Fruit fly (Drosophila melanogaster) whole organism, prepupa: ENCODE results near the gene CG14223.

Source experiments
- Blimp-1 ChIP-seq: fragments of 200-800 bp; sonication (Bioruptor generic); optimal IDR thresholded peaks from 3 replicates; lab custom pipeline; 2017; ENCODE audit warnings: missing biosample characterization, missing genetic modification characterization, mild to moderate bottlenecking, moderate library complexity, missing genetic modification reagents
- CG15336 ChIP-seq: fragments of 200-800 bp; sonication (Bioruptor generic); IDR thresholded peaks from 2 replicates; pipeline ENCODE4 v1.3.6; 2022; ENCODE audit warnings: missing biosample characterization, missing genetic modification characterization
- CG1621 ChIP-seq: fragments of 200-800 bp; sonication (Bioruptor generic); optimal IDR thresholded peaks from 3 replicates; lab custom pipeline; 2018; ENCODE audit warnings: missing biosample characterization, mild to moderate bottlenecking, missing genetic modification characterization
- CG3032 ChIP-seq: fragments of 200-800 bp; optimal IDR thresholded peaks from 2 replicates; lab custom pipeline; 2019; ENCODE audit warnings: missing biosample characterization, mild to moderate bottlenecking, missing genetic modification characterization, moderate library complexity
- CG31627 ChIP-seq: fragments of 200-800 bp; sonication (Bioruptor generic); optimal IDR thresholded peaks from 3 replicates; lab custom pipeline; 2016; ENCODE audit warnings: missing biosample characterization, missing genetic modification characterization
- CG3919 ChIP-seq: fragments of 200-800 bp; sonication (Bioruptor generic); optimal IDR thresholded peaks from 3 replicates; lab custom pipeline; 2016; ENCODE audit warnings: missing biosample characterization, missing genetic modification characterization
- CG6163 ChIP-seq: fragments of 200-800 bp; sonication (Bioruptor generic); IDR thresholded peaks from 3 replicates; pipeline ENCODE4 v1.3.6; 2022; ENCODE audit warnings: missing biosample characterization, missing genetic modification characterization
- CG6808 ChIP-seq: fragments of 200-800 bp; sonication (Bioruptor generic); optimal IDR thresholded peaks from 3 replicates; lab custom pipeline; 2017; ENCODE audit warnings: missing biosample characterization, missing genetic modification characterization, mild to moderate bottlenecking, moderate library complexity, missing genetic modification reagents
- CG6854 ChIP-seq: fragments of 200-800 bp; sonication (Bioruptor generic); optimal IDR thresholded peaks from 2 replicates; lab custom pipeline; 2017; ENCODE audit warnings: missing biosample characterization, mild to moderate bottlenecking, missing genetic modification characterization
- CG7368 ChIP-seq: fragments of 200-800 bp; sonication (Bioruptor generic); optimal IDR thresholded peaks from 3 replicates; lab custom pipeline; 2016; ENCODE audit warnings: missing biosample characterization, missing genetic modification characterization
- CG8119 ChIP-seq: fragments of 200-800 bp; sonication (Bioruptor generic); IDR thresholded peaks from 3 replicates; pipeline ENCODE4 v1.3.6; 2022; ENCODE audit warnings: missing biosample characterization, missing genetic modification characterization
- CG8319 ChIP-seq: fragments of 200-800 bp; sonication (Bioruptor generic); optimal IDR thresholded peaks from 3 replicates; lab custom pipeline; 2016; ENCODE audit warnings: missing biosample characterization, missing genetic modification characterization
- CG9139 ChIP-seq: fragments of 200-800 bp; sonication (Bioruptor generic); optimal IDR thresholded peaks from 3 replicates; lab custom pipeline; 2017; ENCODE audit warnings: missing biosample characterization, mild to moderate bottlenecking, missing genetic modification characterization
- Eip75B ChIP-seq: fragments of 200-800 bp; sonication (Bioruptor generic); optimal IDR thresholded peaks from 3 replicates; lab custom pipeline; 2016; ENCODE audit warnings: missing biosample characterization, missing genetic modification characterization
- Eip78C ChIP-seq: fragments of 200-800 bp; sonication (Bioruptor generic); peaks from one replicate; lab custom pipeline; 2016; ENCODE audit warnings: missing biosample characterization, missing genetic modification characterization
- Eip93F ChIP-seq: fragments of 200-800 bp; sonication (Bioruptor generic); optimal IDR thresholded peaks from 2 replicates; lab custom pipeline; 2016; ENCODE audit warnings: missing biosample characterization, mild to moderate bottlenecking, missing genetic modification characterization
- Ets21C ChIP-seq: fragments of 200-800 bp; sonication (Bioruptor generic); optimal IDR thresholded peaks from 3 replicates; lab custom pipeline; 2016; ENCODE audit warnings: missing biosample characterization, missing genetic modification characterization
- Ets96B ChIP-seq: fragments of 200-800 bp; optimal IDR thresholded peaks from 2 replicates; lab custom pipeline; 2019; ENCODE audit warnings: missing biosample characterization, mild to moderate bottlenecking, missing genetic modification characterization, moderate library complexity
- Gug ChIP-seq: fragments of 200-800 bp; sonication (Bioruptor generic); IDR thresholded peaks from 2 replicates; pipeline ENCODE4 v1.3.6; 2022; ENCODE audit warnings: missing biosample characterization, missing genetic modification characterization
- Hr38 ChIP-seq: sonication (Bioruptor generic); optimal IDR thresholded peaks from 2 replicates; lab custom pipeline; 2016; ENCODE audit warnings: missing biosample characterization, missing genetic modification characterization
- Hr39 ChIP-seq: fragments of 200-800 bp; sonication (Bioruptor generic); optimal IDR thresholded peaks from 2 replicates; lab custom pipeline; 2016; ENCODE audit warnings: missing biosample characterization, missing genetic modification characterization
- Lpt ChIP-seq: fragments of 200-800 bp; sonication (Bioruptor generic); optimal IDR thresholded peaks from 3 replicates; lab custom pipeline; 2016; ENCODE audit warnings: missing biosample characterization, missing genetic modification characterization
- Met ChIP-seq: fragments of 200-800 bp; sonication (Bioruptor generic); optimal IDR thresholded peaks from 3 replicates; lab custom pipeline; 2016; ENCODE audit warnings: missing biosample characterization, missing genetic modification characterization
- Sox14 ChIP-seq: fragments of 200-800 bp; sonication (Bioruptor generic); optimal IDR thresholded peaks from 3 replicates; lab custom pipeline; 2016; ENCODE audit warnings: missing biosample characterization, missing genetic modification characterization
- Sox15 ChIP-seq: fragments of 200-800 bp; sonication (Bioruptor generic); optimal IDR thresholded peaks from 3 replicates; lab custom pipeline; 2016; ENCODE audit warnings: missing biosample characterization, missing genetic modification characterization
- achi ChIP-seq: fragments of 200-800 bp; sonication (Bioruptor generic); optimal IDR thresholded peaks from 3 replicates; lab custom pipeline; 2016; ENCODE audit warnings: missing biosample characterization, missing genetic modification characterization
- cyc ChIP-seq: fragments of 200-800 bp; sonication (Bioruptor generic); optimal IDR thresholded peaks from 3 replicates; lab custom pipeline; 2016; ENCODE audit warnings: missing biosample characterization, missing genetic modification characterization
- dsx ChIP-seq: fragments of 200-800 bp; optimal IDR thresholded peaks from 3 replicates; lab custom pipeline; 2019; ENCODE audit warnings: missing biosample characterization, mild to moderate bottlenecking, missing genetic modification characterization, moderate library complexity; ENCODE audit not compliant: poor library complexity, severe bottlenecking
- eg ChIP-seq: fragments of 200-800 bp; sonication (Bioruptor generic); IDR thresholded peaks from 3 replicates; pipeline ENCODE4 v1.3.6; 2022; ENCODE audit warnings: missing biosample characterization, missing genetic modification characterization
- esn ChIP-seq: fragments of 200-800 bp; sonication (Bioruptor generic); optimal IDR thresholded peaks from 2 replicates; lab custom pipeline; 2016; ENCODE audit warnings: missing biosample characterization, mild to moderate bottlenecking, missing genetic modification characterization, moderate library complexity
- fd59A ChIP-seq: fragments of 200-800 bp; sonication (Bioruptor generic); optimal IDR thresholded peaks from 2 replicates; lab custom pipeline; 2017; ENCODE audit warnings: missing biosample characterization, mild to moderate bottlenecking, missing genetic modification characterization, missing genetic modification reagents
- fkh ChIP-seq: fragments of 200-800 bp; sonication (Bioruptor generic); optimal IDR thresholded peaks from 3 replicates; lab custom pipeline; 2017; ENCODE audit warnings: missing biosample characterization, mild to moderate bottlenecking, missing genetic modification characterization, moderate library complexity
- lz ChIP-seq: fragments of 200-800 bp; sonication (Bioruptor generic); optimal IDR thresholded peaks from 3 replicates; lab custom pipeline; 2016; ENCODE audit warnings: missing biosample characterization, missing genetic modification characterization
- net ChIP-seq: fragments of 200-800 bp; sonication (Bioruptor generic); optimal IDR thresholded peaks from 3 replicates; lab custom pipeline; 2016; ENCODE audit warnings: missing biosample characterization, missing genetic modification characterization
- ss ChIP-seq, 2 experiments: fragments of 200-800 bp; sonication (Bioruptor generic); optimal IDR thresholded peaks; 2 replicates in 1 of 2; 3 replicates in 1 of 2; lab custom pipeline; 2017 to 2018; ENCODE audit warnings: mild to moderate bottlenecking in 2 of 2, missing biosample characterization in 2 of 2, missing genetic modification characterization in 2 of 2, moderate library complexity in 1 of 2
- topi ChIP-seq: fragments of 200-800 bp; sonication (Bioruptor generic); optimal IDR thresholded peaks from 3 replicates; lab custom pipeline; 2016; ENCODE audit warnings: missing biosample characterization, missing genetic modification characterization
- vri ChIP-seq: fragments of 200-800 bp; sonication (Bioruptor generic); optimal IDR thresholded peaks from 3 replicates; lab custom pipeline; 2016; ENCODE audit warnings: missing biosample characterization, mild to moderate bottlenecking, missing genetic modification characterization

The CG14223 gene

dm6 chrX:19637434-19638327 lies 26.1 kb downstream of the CG14223 start (continued):
- TF ChIP-seq Sox15 (GFP tag; lab: Kevin White, UChicago) (no peak), CG6808 (peak; percentile 15), dsx (no peak), CG7368 (GFP tag; lab: Kevin White, UChicago) (no peak), Ets96B (no peak), Lpt (GFP tag; lab: Kevin White, UChicago) (no peak), topi (GFP tag; lab: Kevin White, UChicago) (no peak), CG8319 (GFP tag; lab: Kevin White, UChicago) (no peak), fd59A (GFP tag; lab: Kevin White, UChicago) (no peak)

DNA sequence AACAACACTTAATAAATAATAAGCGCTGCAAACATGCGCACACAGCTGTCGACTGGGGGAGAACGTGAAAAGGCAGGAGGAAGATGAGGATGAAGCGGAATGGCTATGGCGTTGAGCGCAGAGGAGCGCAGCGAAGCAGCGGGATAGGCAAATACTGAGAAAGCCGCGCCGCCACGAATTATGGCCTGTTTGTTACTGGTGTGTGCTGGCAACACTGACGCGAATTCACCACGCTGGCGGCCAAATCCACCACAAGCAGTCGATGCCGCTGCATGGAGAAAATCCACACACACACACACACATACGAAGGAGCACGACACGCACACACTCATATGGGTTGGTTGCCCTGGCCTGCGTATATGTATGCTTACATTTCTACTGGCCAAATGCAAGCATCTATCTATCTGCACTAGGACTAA lies 26.8 kb downstream of the CG14223 start:
- TF ChIP-seq net (GFP tag; lab: Kevin White, UChicago) (peak; percentile 43), Eip78C (GFP tag; lab: Kevin White, UChicago) (peak; percentile 57), ss (GFP tag; optimal IDR thresholded peaks at IDR 0.05; lab: Kevin White, UChicago) (peak; percentile 16 to 58), Sox14 (peak; percentile 12), Ets96B (no peak), topi (GFP tag; lab: Kevin White, UChicago) (peak; percentile 3), esn (GFP tag; lab: Kevin White, UChicago) (peak; percentile 31), CG6163 (GFP tag; lab: Robert Waterston, UW) (peak; percentile 48; the same call in 2 of the 3 replicates), eg (peak; percentile 45; the same call in 1 of the 3 replicates), vri (peak; percentile 35), CG8319 (GFP tag; lab: Kevin White, UChicago) (no peak), CG8119 (no peak), dsx (no peak), lz (GFP tag; lab: Kevin White, UChicago) (peak; percentile 16), CG9139 (GFP tag; lab: Kevin White, UChicago) (no peak), CG1621 (tag; lab: Kevin White, UChicago) (peak; percentile 30), fkh (peak; percentile 30), Eip93F (GFP tag; lab: Kevin White, UChicago) (no peak), CG3032 (tag; lab: Kevin White, UChicago) (peak; percentile 6), CG15336 (0 out of 2 replicates have a peak, but pooled peaks have one; percentile 12), cyc (GFP tag; lab: Kevin White, UChicago) (peak; percentile 8), Sox15 (GFP tag; lab: Kevin White, UChicago) (no peak), CG6854 (GFP tag; lab: Kevin White, UChicago) (peak; percentile 22), CG3919 (GFP tag; lab: Kevin White, UChicago) (peak; percentile 13), Gug (GFP tag; lab: Robert Waterston, UW) (no peak)
- TF ChIP-seq, all 60 proteins: peak for 17

dm6 chrX:19631365-19631832 lies 32.4 kb downstream of the CG14223 start:
- no peak for TF ChIP-seq topi (GFP tag; lab: Kevin White, UChicago)
- TF ChIP-seq Lpt (GFP tag; lab: Kevin White, UChicago): no peak
- no peak for TF ChIP-seq Ets21C (GFP tag; lab: Kevin White, UChicago)
- no peak for TF ChIP-seq CG31627 (GFP tag; lab: Kevin White, UChicago)
- TF ChIP-seq Eip78C (GFP tag; lab: Kevin White, UChicago): peak; percentile 63
- peak; percentile 24 for TF ChIP-seq CG1621 (tag; lab: Kevin White, UChicago)
- peak; percentile 14 for TF ChIP-seq Sox14
- TF ChIP-seq net (GFP tag; lab: Kevin White, UChicago): no peak
- TF ChIP-seq Hr39 (GFP tag; lab: Kevin White, UChicago): no peak
- no peak for TF ChIP-seq achi (GFP tag; lab: Kevin White, UChicago)
- no peak for TF ChIP-seq fd59A (GFP tag; lab: Kevin White, UChicago)
- TF ChIP-seq fkh: no peak
- no peak for TF ChIP-seq Hr38 (GFP tag; lab: Kevin White, UChicago)
- no peak for TF ChIP-seq Met (GFP tag; lab: Kevin White, UChicago)
- TF ChIP-seq CG8119: peak; percentile 47; the same call in 2 of the 3 replicates
- TF ChIP-seq Blimp-1: no peak
- no peak for TF ChIP-seq Eip75B (GFP tag; lab: Kevin White, UChicago)
- TF ChIP-seq CG6854 (GFP tag; lab: Kevin White, UChicago): peak; percentile 25
- TF ChIP-seq CG15336: peak; percentile 32; the same call in 1 of the 2 replicates
- no peak for TF ChIP-seq vri
- TF ChIP-seq, all 60 proteins: peak for 6
